Worm (Caenorhabditis elegans): ENCODE results near the gene str-177.

The str-177 gene

DNA sequence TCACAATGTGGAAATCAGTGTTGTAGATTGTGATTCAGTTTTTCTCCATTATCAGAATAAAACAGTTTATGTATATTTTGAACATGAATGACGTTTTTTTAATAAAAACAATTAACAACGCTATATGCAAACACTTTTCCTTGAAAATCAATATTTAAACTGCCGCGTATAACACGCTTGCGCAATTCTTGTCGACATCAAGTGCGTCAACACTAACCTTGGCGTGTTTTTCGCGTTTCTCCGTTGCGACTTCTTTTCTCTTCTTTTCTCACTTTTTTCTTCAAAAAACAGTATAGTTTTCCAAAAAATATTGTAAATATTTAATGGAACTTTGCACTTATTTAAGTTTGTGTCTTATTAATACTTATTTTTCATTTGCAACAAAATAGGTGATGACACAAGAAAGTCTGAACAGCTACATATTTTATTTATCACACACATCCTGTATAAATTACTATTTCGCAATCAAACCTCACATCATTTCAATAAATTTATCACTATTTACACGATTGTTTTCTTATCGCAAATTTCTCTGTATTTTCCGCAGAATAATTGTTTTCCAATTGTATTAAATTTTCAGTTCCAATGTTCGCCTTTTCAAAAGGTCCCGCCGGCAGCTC, 23.5 kb downstream of the str-177 start, which contains the start of gene spas-1 (continued):
- no peak for TF ChIP-seq peb-1 (tag; optimal IDR thresholded peaks at IDR 0.05)
- TF ChIP-seq crh-2 (tag; optimal IDR thresholded peaks at IDR 0.05): peak; percentile 92
- no peak for TF ChIP-seq aly-2 (tag; optimal IDR thresholded peaks at IDR 0.05)
- TF ChIP-seq nhr-23 (tag; optimal IDR thresholded peaks at IDR 0.05): no peak
- TF ChIP-seq nhr-11 (tag; optimal IDR thresholded peaks at IDR 0.05): no peak
- TF ChIP-seq mab-5 (tag; optimal IDR thresholded peaks at IDR 0.05): peak; percentile 86
- no peak for TF ChIP-seq mdl-1 (tag; optimal IDR thresholded peaks at IDR 0.05)
- TF ChIP-seq ztf-1 (GFP tag; conservative IDR thresholded peaks at IDR 0.05): no peak
- peak; percentile 75 for TF ChIP-seq sem-4 (tag; optimal IDR thresholded peaks at IDR 0.05)
- peak; percentile 85 for TF ChIP-seq nhr-25 (tag; optimal IDR thresholded peaks at IDR 0.05)
- TF ChIP-seq nhr-12 (tag; optimal IDR thresholded peaks at IDR 0.05): no peak
- TF ChIP-seq alr-1 (tag; optimal IDR thresholded peaks at IDR 0.05): no peak
- no peak for TF ChIP-seq ceh-82 (tag; optimal IDR thresholded peaks at IDR 0.05)
- peak; percentile 93 for TF ChIP-seq sma-9 (GFP tag; optimal IDR thresholded peaks at IDR 0.05)
- TF ChIP-seq sma-9 (tag; optimal IDR thresholded peaks at IDR 0.05): no peak

DNA sequence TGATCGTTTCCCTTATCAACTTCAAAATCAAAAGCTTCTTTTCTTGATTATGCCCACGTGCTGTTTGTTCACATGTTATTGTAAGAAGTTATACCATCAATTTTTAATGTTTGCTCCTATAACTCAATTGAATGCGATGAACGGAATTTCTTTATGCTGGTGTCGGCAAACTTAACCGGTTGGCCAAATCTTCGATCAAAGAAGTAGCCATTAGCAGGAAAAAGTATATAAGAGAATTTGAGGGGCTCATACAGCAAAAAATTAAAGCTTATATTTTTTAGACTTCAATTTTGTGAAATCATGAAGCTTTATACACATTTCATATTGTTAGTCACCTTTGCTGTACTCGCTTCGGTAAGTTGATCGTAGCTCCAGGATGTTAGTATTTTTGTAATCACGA, 25.0 kb downstream of the str-177 start, which contains the start of gene pqn-16:
Gene pqn-16, plus strand, starts transcription at position 301 of the 400 bp plus-strand sequence.
- TF ChIP-seq unc-55 (GFP tag; optimal IDR thresholded peaks at IDR 0.05) (no peak), unc-39 (tag; optimal IDR thresholded peaks at IDR 0.05) (no peak), nhr-129 (tag; optimal IDR thresholded peaks at IDR 0.05) (no peak), alr-1 (tag; optimal IDR thresholded peaks at IDR 0.05) (no peak), fos-1 (tag; optimal IDR thresholded peaks at IDR 0.05) (no peak), nhr-237 (tag; optimal IDR thresholded peaks at IDR 0.05) (no peak), lsy-2 (tag; optimal IDR thresholded peaks at IDR 0.05) (no peak)

DNA sequence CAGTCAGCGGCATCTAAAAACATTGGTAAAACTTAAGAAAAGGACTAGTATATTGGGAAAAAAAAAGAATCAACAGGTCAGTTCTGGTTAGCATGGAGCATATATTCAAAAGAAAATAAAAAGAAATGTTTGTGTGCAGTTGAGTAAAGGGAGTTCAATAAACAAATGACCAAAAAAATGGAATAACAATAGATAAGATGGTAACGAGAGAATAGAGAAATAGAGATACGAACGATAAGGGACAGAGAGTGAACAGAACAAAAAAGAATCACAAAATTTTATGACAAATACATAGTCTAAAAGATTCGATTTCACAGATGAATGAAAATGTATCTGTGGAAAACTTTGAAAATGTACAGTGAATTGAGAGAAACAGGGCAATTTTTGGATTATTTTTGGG, 25.8 kb downstream of the str-177 start, which contains the start of gene gad-3:
Gene gad-3, minus strand, starts transcription at position 17 of the 400 bp plus-strand sequence.
- no peak for TF ChIP-seq nhr-11 (tag; optimal IDR thresholded peaks at IDR 0.05)
- TF ChIP-seq fos-1 (tag; optimal IDR thresholded peaks at IDR 0.05): peak; percentile 44
- TF ChIP-seq nhr-10 (tag; optimal IDR thresholded peaks at IDR 0.05): no peak

DNA sequence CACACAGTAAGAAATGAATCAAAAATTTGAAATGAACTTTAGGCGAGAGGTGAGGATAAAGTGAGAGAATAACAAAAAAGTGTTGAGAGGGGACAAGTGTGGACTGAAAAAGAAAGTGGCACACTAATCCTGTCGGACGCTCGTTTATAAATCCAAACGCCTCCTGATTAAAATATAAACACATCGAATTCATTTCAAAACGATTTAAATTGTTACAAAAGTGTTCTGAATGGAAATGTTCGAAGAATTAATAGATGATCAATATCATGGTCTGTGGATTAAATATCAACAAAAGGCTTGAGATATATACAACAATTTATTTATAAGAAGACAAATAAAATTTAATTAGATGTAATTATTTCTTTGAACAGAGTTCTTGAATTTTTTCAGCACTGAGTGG, 30.7 kb downstream of the str-177 start, which contains the start of gene B0222.11:
Gene B0222.11, minus strand, starts transcription at position 101 of the 400 bp plus-strand sequence.
- TF ChIP-seq nhr-11 (tag; optimal IDR thresholded peaks at IDR 0.05) (no peak), zag-1 (tag; optimal IDR thresholded peaks at IDR 0.05) (no peak), ztf-11 (tag; optimal IDR thresholded peaks at IDR 0.05) (no peak), mdl-1 (tag; optimal IDR thresholded peaks at IDR 0.05) (no peak), ama-1 (optimal IDR thresholded peaks at IDR 0.05) (no peak), R02D3.7 (tag; optimal IDR thresholded peaks at IDR 0.05) (no peak), C34F6.9 (tag; optimal IDR thresholded peaks at IDR 0.05) (no peak), unc-62 (GFP tag; optimal IDR thresholded peaks at IDR 0.05) (no peak), F13H6.1 (tag; optimal IDR thresholded peaks at IDR 0.05) (no peak), crh-2 (tag; optimal IDR thresholded peaks at IDR 0.05) (no peak), elt-3 (tag; optimal IDR thresholded peaks at IDR 0.05) (no peak), fos-1 (tag; optimal IDR thresholded peaks at IDR 0.05) (no peak), dmd-4 (tag; optimal IDR thresholded peaks at IDR 0.05) (no peak)

DNA sequence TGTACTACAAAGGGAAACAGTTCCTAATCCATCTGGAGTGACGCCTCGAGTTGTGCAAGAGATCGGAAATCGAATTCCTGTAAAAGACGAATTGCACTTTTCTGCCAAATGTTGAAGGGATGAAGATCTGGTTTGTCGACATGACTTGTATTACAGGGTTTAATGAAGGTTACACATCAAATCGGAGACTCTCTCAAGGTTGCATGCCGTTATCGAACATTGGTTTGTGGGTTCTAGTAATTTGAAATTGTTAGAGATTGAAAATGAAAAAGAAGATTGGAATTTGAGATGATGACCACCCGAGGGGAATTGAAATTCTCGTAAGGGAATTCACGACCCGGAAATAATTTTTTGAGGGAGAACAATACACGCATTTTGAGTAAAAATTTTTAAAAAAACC, 32.5 kb downstream of the str-177 start:
- TF ChIP-seq egl-27 (tag; optimal IDR thresholded peaks at IDR 0.05): no peak
- no peak for TF ChIP-seq unc-39 (tag; optimal IDR thresholded peaks at IDR 0.05)
- TF ChIP-seq mdl-1 (tag; optimal IDR thresholded peaks at IDR 0.05): no peak
- TF ChIP-seq gmeb-1 (tag; optimal IDR thresholded peaks at IDR 0.05): no peak
- TF ChIP-seq nhr-25 (tag; optimal IDR thresholded peaks at IDR 0.05): peak; percentile 44
- TF ChIP-seq lin-13 (GFP tag; optimal IDR thresholded peaks at IDR 0.05): no peak
- TF ChIP-seq sma-9 (GFP tag; optimal IDR thresholded peaks at IDR 0.05): peak; percentile 70
- no peak for TF ChIP-seq sma-9 (tag; optimal IDR thresholded peaks at IDR 0.05)
- no peak for TF ChIP-seq peb-1 (tag; optimal IDR thresholded peaks at IDR 0.05)
- no peak for TF ChIP-seq F13H6.1 (tag; optimal IDR thresholded peaks at IDR 0.05)
- no peak for TF ChIP-seq unc-55 (GFP tag; optimal IDR thresholded peaks at IDR 0.05)
- no peak for TF ChIP-seq mab-5 (tag; optimal IDR thresholded peaks at IDR 0.05)
- no peak for TF ChIP-seq elt-3 (tag; optimal IDR thresholded peaks at IDR 0.05)
- TF ChIP-seq blmp-1 (tag; optimal IDR thresholded peaks at IDR 0.05; ENCODE audit: insufficient read depth): peak; percentile 37
- peak; percentile 18 for TF ChIP-seq crh-2 (tag; optimal IDR thresholded peaks at IDR 0.05)
- TF ChIP-seq nhr-237 (tag; optimal IDR thresholded peaks at IDR 0.05): no peak
- TF ChIP-seq nhr-21 (tag; optimal IDR thresholded peaks at IDR 0.05): no peak
- no peak for TF ChIP-seq sma-3 (GFP tag; optimal IDR thresholded peaks at IDR 0.05)
- TF ChIP-seq ztf-1 (GFP tag; conservative IDR thresholded peaks at IDR 0.05): no peak
- TF ChIP-seq alr-1 (tag; optimal IDR thresholded peaks at IDR 0.05): no peak
- TF ChIP-seq nhr-12 (tag; optimal IDR thresholded peaks at IDR 0.05): no peak
- TF ChIP-seq ceh-16 (tag; optimal IDR thresholded peaks at IDR 0.05): peak; percentile 58
- no peak for TF ChIP-seq nhr-10 (tag; optimal IDR thresholded peaks at IDR 0.05)
- no peak for TF ChIP-seq ztf-11 (tag; optimal IDR thresholded peaks at IDR 0.05)
- peak; percentile 8 for TF ChIP-seq nhr-6 (tag; optimal IDR thresholded peaks at IDR 0.05)
- no peak for TF ChIP-seq nhr-77 (tag; optimal IDR thresholded peaks at IDR 0.05)
- TF ChIP-seq nhr-129 (tag; optimal IDR thresholded peaks at IDR 0.05): peak; percentile 21
